Worm (Caenorhabditis elegans) whole organism, midembryonic: ENCODE results near the gene nas-6.

Experiments used
- flt-1 ChIP-seq: fragments of 200-800 bp; sonication (Bioruptor generic); IDR thresholded peaks from 2 replicates; pipeline ENCODE4 v1.3.6; 2022; ENCODE audit warnings: missing genetic modification characterization, missing compliant biosample characterization
- med-1 ChIP-seq: sonication (generic microtip); optimal IDR thresholded peaks from 2 replicates; lab custom pipeline; 2017; ENCODE audit warnings: missing genetic modification characterization, mild to moderate bottlenecking, missing compliant biosample characterization, antibody characterized with exemption, missing genetic modification reagents; ENCODE audit not compliant: insufficient read depth
- ref-1 ChIP-seq: fragments of 200-800 bp; sonication (Bioruptor generic); conservative IDR thresholded peaks from 2 replicates; pipeline ENCODE4 v1.3.6; 2022; ENCODE audit warnings: missing genetic modification reagents, missing genetic modification characterization, missing compliant biosample characterization
- tab-1 ChIP-seq: fragments of 200-800 bp; sonication (Bioruptor generic); IDR thresholded peaks from 2 replicates; pipeline ENCODE4 v1.3.6; 2022; ENCODE audit warnings: missing genetic modification characterization, missing compliant biosample characterization
- ztf-29 ChIP-seq: fragments of 200-800 bp; sonication (Bioruptor generic); IDR thresholded peaks from 2 replicates; pipeline ENCODE4 v1.3.6; 2022; ENCODE audit warnings: missing genetic modification reagents, missing genetic modification characterization, missing compliant biosample characterization

DNA sequence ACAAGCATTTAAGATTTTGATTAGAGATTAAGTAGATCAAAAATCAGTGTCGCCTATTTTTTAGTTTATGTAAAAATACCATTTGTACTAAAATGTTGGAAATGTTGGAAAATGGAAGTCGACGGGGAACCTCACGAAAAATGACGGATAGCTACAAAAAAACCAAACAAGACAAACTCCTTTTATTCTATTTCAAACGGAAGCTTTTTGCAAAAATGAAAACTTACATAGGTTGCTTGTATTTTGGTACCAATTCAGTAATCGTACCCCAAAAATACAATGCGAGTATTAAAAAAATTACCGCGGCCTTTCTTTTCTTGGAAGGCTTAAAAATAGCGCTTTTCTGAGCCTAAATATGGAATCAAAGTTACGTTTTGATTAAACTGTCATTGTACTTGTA, 36.6 kb downstream of the nas-6 start:
- TF ChIP-seq tab-1 (no peak), flt-1 (no peak), med-1 (no peak), ztf-29 (GFP tag; lab: Robert Waterston, UW) (no peak), ref-1 (no peak)
